Worm (Caenorhabditis elegans): Measurements from ENCODE around the gene grl-14.

ce11 chrV:20824962-20825609 lies at the start of gene grl-14, which contains the start of gene gcy-22:
- TF ChIP-seq hlh-12 (tag; optimal IDR thresholded peaks at IDR 0.05) (no peak), Y53G8AR.9 (GFP tag; conservative IDR thresholded peaks at IDR 0.05) (no peak), ama-1 (optimal IDR thresholded peaks at IDR 0.05) (no peak), ama-1 (GFP tag; optimal IDR thresholded peaks at IDR 0.05) (no peak), let-607 (tag; optimal IDR thresholded peaks at IDR 0.05) (no peak), him-1 (tag; optimal IDR thresholded peaks at IDR 0.05) (no peak)

Measured in whole organism, young adult.